Worm (Caenorhabditis elegans) whole organism, L3 larva: ENCODE data around the gene F37C4.6.

ENCODE experiments used
- aly-2 ChIP-seq: fragments of 150-350 bp; optimal IDR thresholded peaks from 2 replicates; lab custom pipeline; 2014; ENCODE audit warnings: missing biosample characterization, missing genetic modification characterization
- ama-1 ChIP-seq: fragments of 150-350 bp; optimal IDR thresholded peaks from 2 replicates; lab custom pipeline; 2018
- egl-27 ChIP-seq: sonication (generic microtip); optimal IDR thresholded peaks from 4 replicates; lab custom pipeline; 2017; ENCODE audit warnings: missing biosample characterization, missing genetic modification reagents, missing genetic modification characterization
- elt-2 ChIP-seq: sonication (generic microtip); optimal IDR thresholded peaks from 2 replicates; lab custom pipeline; 2016; ENCODE audit warnings: missing genetic modification reagents, mild to moderate bottlenecking, missing genetic modification characterization, missing compliant biosample characterization
- nhr-25 ChIP-seq: sonication (generic microtip); optimal IDR thresholded peaks from 2 replicates; lab custom pipeline; 2017; ENCODE audit warnings: missing biosample characterization, missing genetic modification characterization
- nhr-28 ChIP-seq: fragments of 150-350 bp; optimal IDR thresholded peaks from 2 replicates; lab custom pipeline; 2014; ENCODE audit warnings: missing biosample characterization, missing genetic modification characterization
- nhr-43 ChIP-seq: sonication (generic microtip); optimal IDR thresholded peaks from 2 replicates; lab custom pipeline; 2016; ENCODE audit warnings: mild to moderate bottlenecking, missing genetic modification characterization, missing compliant biosample characterization; ENCODE audit not compliant: poor library complexity, severe bottlenecking
- nhr-76 ChIP-seq: fragments of 150-350 bp; sonication (generic microtip); optimal IDR thresholded peaks from 5 replicates; lab custom pipeline; 2014; ENCODE audit warnings: missing biosample characterization, missing genetic modification characterization
- pqm-1 ChIP-seq: fragments of 150-350 bp; optimal IDR thresholded peaks from 2 replicates; lab custom pipeline; 2017; ENCODE audit warnings: missing biosample characterization, missing genetic modification characterization, inconsistent platforms
- zag-1 ChIP-seq: fragments of 150-350 bp; optimal IDR thresholded peaks from 2 replicates; lab custom pipeline; 2014; ENCODE audit warnings: missing biosample characterization, missing genetic modification characterization

ce11 chrIV:3840480-3840879, 37.7 kb downstream of the F37C4.6 start:
- TF ChIP-seq nhr-43 (tag; lab: Kevin White, UChicago) (no peak), nhr-25 (tag; lab: Kevin White, UChicago) (no peak), pqm-1 (tag; lab: Kevin White, UChicago) (no peak), zag-1 (tag; lab: Kevin White, UChicago) (no peak), elt-2 (tag; lab: Kevin White, UChicago) (no peak), ama-1 (lab: Kevin White, UChicago) (no peak), nhr-76 (no peak), egl-27 (no peak), nhr-28 (tag; lab: Kevin White, UChicago) (no peak), aly-2 (tag; lab: Kevin White, UChicago) (no peak)
